Fruit fly (Drosophila melanogaster): ENCODE data around the gene Snmp1.

- TF ChIP-seq pad (GFP tag; optimal IDR thresholded peaks at IDR 0.05) = no peak
- no peak for TF ChIP-seq cic (GFP tag; optimal IDR thresholded peaks at IDR 0.05)
- TF ChIP-seq cnc (optimal IDR thresholded peaks at IDR 0.05) = no peak
- TF ChIP-seq CG1620 (GFP tag; optimal IDR thresholded peaks at IDR 0.05) = no peak
- no peak for TF ChIP-seq ovo (GFP tag; optimal IDR thresholded peaks at IDR 0.05)
- TF ChIP-seq CG33017 (tag; optimal IDR thresholded peaks at IDR 0.05) = no peak
Observed at dm6 chr3R:21189520-21190180, 21.6 kb upstream of the Snmp1 start.
